Worm (Caenorhabditis elegans): Measurements from ENCODE around the gene C10A4.3.

DNA sequence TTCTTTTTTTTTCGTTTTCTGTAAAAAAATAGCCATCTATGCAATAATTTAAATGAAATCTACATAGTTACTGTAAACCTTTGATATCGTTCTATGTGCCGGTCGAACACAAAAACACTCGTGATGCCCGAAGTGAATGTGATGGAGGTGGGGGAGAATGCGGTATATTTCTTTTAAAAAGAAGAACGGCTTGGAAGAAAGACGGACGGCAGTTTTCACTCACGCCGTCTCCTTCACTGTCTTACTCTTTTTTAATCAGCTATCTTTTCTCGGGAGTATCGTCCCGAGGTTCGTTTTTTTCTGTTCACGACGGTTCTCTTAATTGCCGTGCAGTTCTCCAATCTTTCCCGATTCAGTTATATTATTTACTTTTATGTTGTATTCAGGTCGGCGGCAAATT, 6.9 kb upstream of the C10A4.3 start, which contains the start of gene C10A4.10:
- TF ChIP-seq unc-86 (tag; optimal IDR thresholded peaks at IDR 0.05) (no peak), elt-3 (tag; optimal IDR thresholded peaks at IDR 0.05) (no peak), lin-39 (tag; optimal IDR thresholded peaks at IDR 0.05) (no peak), zag-1 (tag; optimal IDR thresholded peaks at IDR 0.05) (no peak), lir-3 (tag; optimal IDR thresholded peaks at IDR 0.05; ENCODE audit: poor library complexity) (no peak), skn-1 (tag; optimal IDR thresholded peaks at IDR 0.05) (no peak), egl-27 (tag; optimal IDR thresholded peaks at IDR 0.05) (no peak), fkh-10 (GFP tag; optimal IDR thresholded peaks at IDR 0.05) (no peak), snpc-4 (tag; optimal IDR thresholded peaks at IDR 0.05) (no peak), nhr-237 (tag; optimal IDR thresholded peaks at IDR 0.05) (no peak), mef-2 (tag; optimal IDR thresholded peaks at IDR 0.05) (no peak), elt-2 (tag; optimal IDR thresholded peaks at IDR 0.05) (no peak), ces-1 (GFP tag; optimal IDR thresholded peaks at IDR 0.05) (no peak)

Measured in whole organism, L1 larva.